Worm (Caenorhabditis elegans): Measurements from ENCODE around the gene DC2.5.

DC2.5 gene

ce11 chrV:248636-249035 is 36.0 kb upstream of the DC2.5 start:
- TF ChIP-seq dpff-1 (tag; optimal IDR thresholded peaks at IDR 0.05), result no peak
- TF ChIP-seq B0336.3 (GFP tag; IDR thresholded peaks at IDR 0.05), result no peak
- no peak for TF ChIP-seq dpl-1 (GFP tag; optimal IDR thresholded peaks at IDR 0.05)

- no peak for TF ChIP-seq lsl-1 (GFP tag; optimal IDR thresholded peaks at IDR 0.05)
- TF ChIP-seq B0019.2 (GFP tag; conservative IDR thresholded peaks at IDR 0.05), result no peak
- no peak for TF ChIP-seq tbp1 (GFP tag; optimal IDR thresholded peaks at IDR 0.05)
These were observed 35.0 kb upstream of the DC2.5 start for ce11 chrV:247576-247975.

DNA sequence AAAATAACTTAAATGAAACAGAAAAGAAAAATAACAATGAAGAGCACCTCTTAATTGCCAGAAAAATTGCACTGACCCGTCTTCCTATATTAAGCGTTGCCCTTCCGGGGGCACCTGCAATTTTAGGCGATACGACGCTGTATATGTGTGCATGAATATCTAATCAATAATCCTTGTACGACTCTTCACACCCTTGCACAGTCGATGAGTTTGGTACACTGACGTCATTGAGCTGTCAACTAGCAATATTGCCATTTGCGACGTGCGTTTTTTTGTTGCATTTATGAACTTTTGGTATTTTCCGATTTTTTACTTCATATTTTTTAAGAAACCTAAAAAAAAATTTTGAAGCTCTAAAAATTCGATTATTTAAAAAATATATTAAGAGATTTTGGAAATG is 33.5 kb upstream of the DC2.5 start, which contains the start of gene kin-34:
Gene kin-34, minus strand, starts transcription at position 101 of the 400 bp plus-strand sequence.
- TF ChIP-seq F49E8.2 (tag; optimal IDR thresholded peaks at IDR 0.05; ENCODE audit: insufficient read depth) (no peak), hrde-1 (tag; optimal IDR thresholded peaks at IDR 0.05; ENCODE audit: borderline replicate concordance) (no peak), him-1 (tag; optimal IDR thresholded peaks at IDR 0.05) (no peak), Y56A3A.18 (GFP tag; IDR thresholded peaks at IDR 0.05) (no peak), somi-1 (GFP tag; optimal IDR thresholded peaks at IDR 0.05) (no peak), lir-1 (GFP tag; conservative IDR thresholded peaks at IDR 0.05) (no peak), ztf-25 (GFP tag; IDR thresholded peaks at IDR 0.05) (no peak), ekl-4 (GFP tag; IDR thresholded peaks at IDR 0.05) (no peak), egrh-3 (GFP tag; IDR thresholded peaks at IDR 0.05) (no peak), zfh-2 (GFP tag; conservative IDR thresholded peaks at IDR 0.05) (no peak), lin-54 (GFP tag; optimal IDR thresholded peaks at IDR 0.05) (no peak), snpc-1.3 (tag; optimal IDR thresholded peaks at IDR 0.05; ENCODE audit: insufficient read depth) (no peak)

ce11 chrV:242518-242917 is 29.9 kb upstream of the DC2.5 start, which contains the start of gene R02C2.7:
Gene R02C2.7, minus strand, starts transcription at chrV:242618.
- no peak for TF ChIP-seq efl-1 (GFP tag; optimal IDR thresholded peaks at IDR 0.05)
- TF ChIP-seq nfya-1 (tag; optimal IDR thresholded peaks at IDR 0.05; ENCODE audit: borderline replicate concordance, insufficient read depth), result no peak
- no peak for TF ChIP-seq tlf-1 (GFP tag; optimal IDR thresholded peaks at IDR 0.05)
- no peak for TF ChIP-seq hmg-1.2 (GFP tag; IDR thresholded peaks at IDR 0.05)

ce11 chrV:240287-240686 is 27.7 kb upstream of the DC2.5 start, which contains the start of gene txt-2:
Gene txt-2, minus strand, starts transcription at chrV:240500.
- TF ChIP-seq F39B2.1 (GFP tag; IDR thresholded peaks at IDR 0.05) (no peak), dpl-1 (GFP tag; optimal IDR thresholded peaks at IDR 0.05) (no peak), sea-2 (GFP tag; IDR thresholded peaks at IDR 0.05) (no peak), hmg-20 (GFP tag; IDR thresholded peaks at IDR 0.05) (no peak), fkh-3 (tag; optimal IDR thresholded peaks at IDR 0.05) (no peak), aptf-3 (GFP tag; IDR thresholded peaks at IDR 0.05) (no peak), ceh-40 (GFP tag; IDR thresholded peaks at IDR 0.05) (no peak), ztf-26 (tag; optimal IDR thresholded peaks at IDR 0.05) (no peak), F33H1.4 (GFP tag; IDR thresholded peaks at IDR 0.05) (no peak), ccch-3 (GFP tag; optimal IDR thresholded peaks at IDR 0.05) (no peak), hsf-1 (GFP tag; IDR thresholded peaks at IDR 0.05) (no peak), zfh-2 (GFP tag; conservative IDR thresholded peaks at IDR 0.05) (no peak), xnd-1 (tag; optimal IDR thresholded peaks at IDR 0.05) (no peak), bed-1 (GFP tag; IDR thresholded peaks at IDR 0.05) (no peak), F37B4.10 (GFP tag; IDR thresholded peaks at IDR 0.05) (no peak), attf-5 (GFP tag; optimal IDR thresholded peaks at IDR 0.05) (no peak)
